Worm (Caenorhabditis elegans) whole organism, L2 larva: Measurements from ENCODE around the gene ins-34.
A peak's percentile ranks its signal among the peaks of the same experiment; 100 is the strongest.

ENCODE experiments used
- C34F6.9 ChIP-seq: fragments of 150-350 bp; optimal IDR thresholded peaks from 2 replicates; lab custom pipeline; 2014; ENCODE audit warnings: missing biosample characterization, missing genetic modification characterization
- F13H6.1 ChIP-seq: sonication (generic microtip); optimal IDR thresholded peaks from 2 replicates; lab custom pipeline; 2016; ENCODE audit warnings: missing genetic modification characterization, missing compliant biosample characterization
- R02D3.7 ChIP-seq: fragments of 150-350 bp; optimal IDR thresholded peaks from 2 replicates; lab custom pipeline; 2014; ENCODE audit warnings: missing biosample characterization, missing genetic modification characterization
- Y55F3AM.14 ChIP-seq: fragments of 200-800 bp; sonication (Bioruptor generic); optimal IDR thresholded peaks from 2 replicates; lab custom pipeline; 2018; ENCODE audit warnings: mild to moderate bottlenecking, missing genetic modification characterization, missing compliant biosample characterization
- aly-2 ChIP-seq: fragments of 150-350 bp; optimal IDR thresholded peaks from 2 replicates; lab custom pipeline; 2014; ENCODE audit warnings: missing biosample characterization, missing genetic modification characterization
- ama-1 ChIP-seq: fragments of 150-350 bp; optimal IDR thresholded peaks from 2 replicates; lab custom pipeline; 2018; ENCODE audit warnings: inconsistent platforms
- ceh-16 ChIP-seq: fragments of 150-350 bp; optimal IDR thresholded peaks from 2 replicates; lab custom pipeline; 2014; ENCODE audit warnings: missing biosample characterization, missing genetic modification characterization
- ceh-82 ChIP-seq: fragments of 150-350 bp; optimal IDR thresholded peaks from 2 replicates; lab custom pipeline; 2014; ENCODE audit warnings: missing biosample characterization, missing genetic modification characterization
- crh-2 ChIP-seq: sonication (generic microtip); optimal IDR thresholded peaks from 2 replicates; lab custom pipeline; 2017; ENCODE audit warnings: missing biosample characterization, missing genetic modification characterization
- dmd-4 ChIP-seq: sonication (generic microtip); optimal IDR thresholded peaks from 2 replicates; lab custom pipeline; 2017; ENCODE audit warnings: missing biosample characterization, missing genetic modification characterization
- egl-27 ChIP-seq: sonication (generic microtip); optimal IDR thresholded peaks from 3 replicates; lab custom pipeline; 2017; ENCODE audit warnings: missing biosample characterization, missing genetic modification reagents, missing genetic modification characterization
- elt-3 ChIP-seq: sonication (generic microtip); optimal IDR thresholded peaks from 2 replicates; lab custom pipeline; 2017; ENCODE audit warnings: missing biosample characterization, missing genetic modification characterization
- fos-1 ChIP-seq: fragments of 150-350 bp; optimal IDR thresholded peaks from 2 replicates; lab custom pipeline; 2014; ENCODE audit warnings: missing biosample characterization, missing genetic modification characterization
- gmeb-1 ChIP-seq: fragments of 150-350 bp; optimal IDR thresholded peaks from 2 replicates; lab custom pipeline; 2014; ENCODE audit warnings: missing biosample characterization, missing genetic modification characterization
- lin-11 ChIP-seq: fragments of 150-350 bp; sonication (generic microtip); optimal IDR thresholded peaks from 2 replicates; lab custom pipeline; 2014; ENCODE audit warnings: missing biosample characterization, missing genetic modification characterization, inconsistent platforms, mixed read lengths
- lin-13 ChIP-seq: fragments of 150-350 bp; optimal IDR thresholded peaks from 2 replicates; lab custom pipeline; 2014; ENCODE audit warnings: missing biosample characterization, missing genetic modification reagents, missing genetic modification characterization
- lsy-2 ChIP-seq, 2 experiments: fragments of 150-350 bp in 1 of 2; sonication (generic microtip) in 1 of 2; optimal IDR thresholded peaks; 2 replicates each; lab custom pipeline; 2014 to 2017; ENCODE audit warnings: missing biosample characterization in 2 of 2, missing genetic modification characterization in 2 of 2
- mdl-1 ChIP-seq, 2 experiments: fragments of 150-350 bp in 1 of 2; sonication (generic microtip) in 1 of 2; optimal IDR thresholded peaks; 2 replicates each; lab custom pipeline; 2017; ENCODE audit warnings: missing biosample characterization in 2 of 2, missing genetic modification characterization in 2 of 2
- nhr-10 ChIP-seq: sonication (generic microtip); optimal IDR thresholded peaks from 2 replicates; lab custom pipeline; 2017; ENCODE audit warnings: missing biosample characterization, missing genetic modification characterization
- nhr-11 ChIP-seq: fragments of 150-350 bp; optimal IDR thresholded peaks from 2 replicates; lab custom pipeline; 2014; ENCODE audit warnings: missing biosample characterization, missing genetic modification characterization
- nhr-129 ChIP-seq: fragments of 150-350 bp; optimal IDR thresholded peaks from 2 replicates; lab custom pipeline; 2014; ENCODE audit warnings: missing biosample characterization, missing genetic modification characterization
- nhr-23 ChIP-seq: fragments of 150-350 bp; optimal IDR thresholded peaks from 2 replicates; lab custom pipeline; 2014; ENCODE audit warnings: missing biosample characterization, missing genetic modification reagents, missing genetic modification characterization
- nhr-237 ChIP-seq: fragments of 150-350 bp; optimal IDR thresholded peaks from 2 replicates; lab custom pipeline; 2014; ENCODE audit warnings: missing biosample characterization, missing genetic modification characterization
- nhr-25 ChIP-seq: fragments of 150-350 bp; sonication (generic microtip); optimal IDR thresholded peaks from 3 replicates; lab custom pipeline; 2014; ENCODE audit warnings: missing biosample characterization, missing genetic modification characterization
- nhr-77 ChIP-seq: fragments of 150-350 bp; optimal IDR thresholded peaks from 2 replicates; lab custom pipeline; 2014; ENCODE audit warnings: missing biosample characterization, missing genetic modification characterization
- peb-1 ChIP-seq: fragments of 150-350 bp; optimal IDR thresholded peaks from 2 replicates; lab custom pipeline; 2014; ENCODE audit warnings: missing biosample characterization, missing genetic modification characterization
- sem-4 ChIP-seq: fragments of 150-350 bp; optimal IDR thresholded peaks from 2 replicates; lab custom pipeline; 2014; ENCODE audit warnings: missing biosample characterization, missing genetic modification reagents, missing genetic modification characterization
- sma-3 ChIP-seq: sonication (generic microtip); optimal IDR thresholded peaks from 2 replicates; lab custom pipeline; 2016; ENCODE audit warnings: missing genetic modification reagents, missing genetic modification characterization, missing compliant biosample characterization
- sma-9 ChIP-seq, 2 experiments: fragments of 150-350 bp in 1 of 2; sonication (generic microtip) in 1 of 2; optimal IDR thresholded peaks; 2 replicates each; lab custom pipeline; 2014 to 2016; ENCODE audit warnings: missing genetic modification characterization in 2 of 2, mild to moderate bottlenecking in 1 of 2, missing biosample characterization in 1 of 2, missing compliant biosample characterization in 1 of 2, missing genetic modification reagents in 1 of 2, moderate library complexity in 1 of 2
- unc-39 ChIP-seq: fragments of 150-350 bp; optimal IDR thresholded peaks from 2 replicates; lab custom pipeline; 2014; ENCODE audit warnings: missing biosample characterization, missing genetic modification characterization
- unc-55 ChIP-seq: fragments of 150-350 bp; sonication (generic microtip); optimal IDR thresholded peaks from 3 replicates; lab custom pipeline; 2014; ENCODE audit warnings: missing biosample characterization, missing genetic modification reagents, missing genetic modification characterization
- ztf-1 ChIP-seq: fragments of 200-800 bp; sonication (Bioruptor generic); conservative IDR thresholded peaks from 2 replicates; pipeline ENCODE4 v1.3.6; 2022; ENCODE audit warnings: missing genetic modification characterization, missing compliant biosample characterization
- ztf-11 ChIP-seq: sonication (generic microtip); optimal IDR thresholded peaks from 2 replicates; lab custom pipeline; 2017; ENCODE audit warnings: missing biosample characterization, missing genetic modification characterization

Gene ins-34

DNA sequence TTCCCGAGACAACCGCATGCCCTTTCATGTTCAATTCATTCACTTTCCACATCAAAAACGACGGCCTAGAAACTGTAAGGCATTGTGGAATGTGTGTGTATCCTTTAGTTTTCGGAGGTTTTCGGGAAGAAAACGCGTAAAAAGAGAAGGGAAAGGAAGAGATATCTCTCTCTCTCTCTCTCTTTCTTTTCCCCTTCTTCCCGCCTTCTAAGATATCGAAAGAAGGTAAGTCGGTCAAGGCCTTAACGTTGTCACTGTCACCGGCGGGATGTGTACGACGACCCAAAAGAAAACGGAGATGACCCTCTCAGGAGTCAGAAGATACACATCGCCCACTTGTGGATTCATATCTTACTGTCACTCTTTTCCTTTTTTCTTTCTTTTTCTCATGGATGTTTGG, 16.6 kb upstream of the ins-34 start (continued):
- no peak for TF ChIP-seq crh-2 (tag; lab: Kevin White, UChicago)

DNA sequence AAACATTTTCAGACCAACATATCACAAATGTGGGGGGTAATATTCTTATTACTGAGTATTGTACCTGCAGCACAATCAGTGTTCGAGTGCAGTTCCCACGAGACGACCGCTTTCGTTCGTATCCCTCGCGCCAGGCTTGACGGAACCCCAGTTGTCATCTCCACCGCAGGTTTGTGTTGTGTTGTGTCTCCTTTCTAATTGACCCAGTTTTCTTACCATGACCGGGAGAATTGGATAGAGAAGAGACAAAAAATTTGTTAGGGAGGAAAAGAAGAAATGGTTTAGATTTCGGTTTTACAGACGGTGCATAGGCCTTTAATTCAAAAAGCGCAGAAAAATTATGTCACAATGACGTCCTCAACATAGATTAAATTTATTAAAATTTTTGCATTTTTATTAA, 15.1 kb upstream of the ins-34 start, which contains the start of gene noah-2:
TSS of gene noah-2 (plus strand) at position 13 of the 400 bp plus-strand sequence.
- TF ChIP-seq peb-1 (no peak), aly-2 (no peak), ceh-16 (tag; lab: Kevin White, UChicago) (no peak), nhr-237 (no peak), ztf-11 (no peak), F13H6.1 (tag; lab: Kevin White, UChicago) (no peak), ama-1 (lab: Kevin White, UChicago) (no peak), gmeb-1 (tag; lab: Kevin White, UChicago) (no peak), nhr-11 (tag; lab: Kevin White, UChicago) (no peak), lin-13 (GFP tag; lab: Kevin White, UChicago) (no peak)

DNA sequence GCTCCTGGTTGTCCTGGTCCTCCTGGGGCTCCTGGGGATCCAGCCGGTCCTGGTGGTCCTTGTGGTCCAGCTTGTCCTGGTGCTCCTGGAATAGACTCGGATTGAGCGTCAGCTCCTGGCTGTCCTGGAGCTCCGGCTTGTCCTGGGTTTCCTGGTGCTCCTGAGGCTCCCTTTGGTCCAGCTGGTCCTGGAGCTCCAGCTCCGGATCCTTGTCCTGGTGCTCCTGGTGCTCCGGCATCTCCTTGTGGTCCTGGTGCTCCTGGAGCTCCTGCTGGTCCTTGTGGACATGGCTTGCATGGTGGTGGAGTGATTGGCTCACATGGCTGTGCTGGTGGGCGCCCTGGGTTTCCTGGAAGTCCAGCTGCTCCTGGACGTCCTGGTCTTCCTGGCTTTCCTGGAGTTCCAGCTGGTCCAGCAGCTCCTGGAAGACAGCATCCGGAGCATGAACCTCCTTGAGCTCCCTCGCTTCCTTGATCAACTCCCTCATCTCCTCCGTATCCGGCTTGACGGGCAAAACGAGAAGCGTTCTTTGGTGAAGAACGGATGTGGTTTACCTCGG, 7.8 kb upstream of the ins-34 start:
- TF ChIP-seq ceh-82: no peak
- no peak for TF ChIP-seq sem-4 (tag; lab: Kevin White, UChicago)
- TF ChIP-seq C34F6.9 (tag; lab: Kevin White, UChicago): no peak
- no peak for TF ChIP-seq nhr-129
- no peak for TF ChIP-seq nhr-23 (tag; lab: Kevin White, UChicago)
- TF ChIP-seq, all 48 proteins: peak for 0

DNA sequence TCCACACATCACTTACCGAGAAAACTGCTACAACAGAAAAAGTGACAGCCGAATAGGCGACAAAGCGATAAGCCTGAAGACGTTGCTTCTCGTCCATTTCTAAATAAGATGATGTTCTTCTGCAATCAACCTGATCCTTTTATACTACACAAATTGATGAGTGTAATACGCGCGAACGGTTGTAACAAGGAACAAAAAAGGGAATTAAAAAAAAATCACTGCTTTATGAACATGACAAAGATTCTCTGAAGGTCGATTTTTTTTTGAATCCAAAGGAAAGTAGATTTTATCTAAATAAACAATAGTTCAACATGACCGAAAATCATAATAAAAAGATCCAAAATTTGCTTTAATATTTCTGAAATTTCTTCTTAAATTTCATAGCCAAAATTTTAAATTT, 7.1 kb upstream of the ins-34 start, which contains the start of gene col-133:
TSS of gene col-133 (minus strand) at position 101 of the 400 bp plus-strand sequence.
- no peak for TF ChIP-seq Y55F3AM.14
- TF ChIP-seq nhr-10: no peak
- no peak for TF ChIP-seq ama-1 (lab: Kevin White, UChicago)
- TF ChIP-seq sma-3: no peak

DNA sequence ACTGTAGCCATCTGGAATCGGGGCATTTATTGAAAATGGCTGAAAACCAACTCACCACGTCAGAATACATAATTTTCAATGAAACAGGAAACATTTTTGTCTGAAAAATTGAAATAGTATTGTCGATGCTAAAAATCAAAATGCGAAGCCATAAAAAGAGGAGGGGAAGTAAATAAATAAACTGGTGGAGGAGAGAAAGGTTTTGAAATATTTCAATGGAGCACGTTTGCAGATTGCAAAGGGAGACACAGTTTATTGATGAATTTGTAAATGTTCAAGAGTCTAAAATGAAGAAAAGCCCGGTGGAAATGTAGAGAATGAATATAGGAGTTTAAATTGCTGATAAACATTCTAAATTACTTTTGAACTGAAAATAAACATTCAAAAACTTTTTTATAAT, 3.3 kb upstream of the ins-34 start, which contains the start of gene F52B11.5:
TSS of gene F52B11.5 (minus strand) at position 178 of the 400 bp plus-strand sequence.
- TF ChIP-seq nhr-129: peak; percentile 71
- TF ChIP-seq nhr-25 (tag; lab: Kevin White, UChicago): no peak
- TF ChIP-seq ceh-82: no peak
- peak; percentile 65 for TF ChIP-seq unc-55
- peak; percentile 35 for TF ChIP-seq fos-1 (tag; lab: Kevin White, UChicago)
- peak; percentile 22 for TF ChIP-seq crh-2 (tag; lab: Kevin White, UChicago)
- peak; percentile 62 for TF ChIP-seq C34F6.9 (tag; lab: Kevin White, UChicago)

DNA sequence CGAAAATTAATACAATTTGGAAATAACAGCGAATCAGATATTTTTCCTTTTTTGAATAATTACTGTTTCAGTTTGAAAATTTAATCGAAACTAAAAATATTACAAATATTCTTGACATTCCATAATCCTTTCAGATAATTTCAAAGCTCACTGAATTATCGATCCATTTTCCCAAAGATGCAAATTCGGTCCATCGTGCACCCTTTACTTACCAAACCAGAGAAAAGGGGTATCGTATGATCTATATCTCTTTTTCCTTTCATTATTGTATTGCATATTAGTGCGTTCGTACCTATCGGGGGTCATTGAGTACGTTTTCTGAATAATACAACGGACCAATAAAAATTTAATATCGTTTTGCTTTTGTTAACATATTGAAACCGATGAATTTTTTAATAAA, 1.6 kb upstream of the ins-34 start:
- TF ChIP-seq ztf-11: no peak
- no peak for TF ChIP-seq lin-13 (GFP tag; lab: Kevin White, UChicago)
- no peak for TF ChIP-seq gmeb-1 (tag; lab: Kevin White, UChicago)
- TF ChIP-seq F13H6.1 (tag; lab: Kevin White, UChicago): no peak
- no peak for TF ChIP-seq sem-4 (tag; lab: Kevin White, UChicago)
- TF ChIP-seq elt-3 (tag; lab: Kevin White, UChicago): no peak
- TF ChIP-seq nhr-23 (tag; lab: Kevin White, UChicago): no peak
- TF ChIP-seq ztf-1: no peak
- no peak for TF ChIP-seq unc-55
- TF ChIP-seq sma-9 (GFP tag; optimal IDR thresholded peaks at IDR 0.05; lab: Kevin White, UChicago): no peak
- TF ChIP-seq sma-9 (tag; optimal IDR thresholded peaks at IDR 0.05; lab: Kevin White, UChicago): no peak
- TF ChIP-seq nhr-77 (tag; lab: Kevin White, UChicago): no peak
- TF ChIP-seq Y55F3AM.14: no peak
- TF ChIP-seq lin-11: no peak
- TF ChIP-seq mdl-1 (tag; optimal IDR thresholded peaks at IDR 0.05; lab: Kevin White, UChicago): no peak
- TF ChIP-seq egl-27 (tag; lab: Kevin White, UChicago): no peak
- no peak for TF ChIP-seq R02D3.7 (tag; lab: Kevin White, UChicago)
- TF ChIP-seq lsy-2 (tag; optimal IDR thresholded peaks at IDR 0.05; lab: Kevin White, UChicago): no peak
- no peak for TF ChIP-seq unc-39 (tag; lab: Kevin White, UChicago)
- TF ChIP-seq dmd-4 (tag; lab: Kevin White, UChicago): no peak
